Worm (Caenorhabditis elegans) whole organism, early embryonic: ENCODE data around the gene hlh-14.

ENCODE experiments used
- B0310.2 ChIP-seq: sonication (generic microtip); optimal IDR thresholded peaks from 2 replicates; lab custom pipeline; 2016; ENCODE audit warnings: mild to moderate bottlenecking, missing genetic modification characterization, missing compliant biosample characterization
- F13C5.2 ChIP-seq: sonication (generic microtip); optimal IDR thresholded peaks from 2 replicates; lab custom pipeline; 2017; ENCODE audit warnings: mild to moderate bottlenecking, missing genetic modification characterization, inconsistent platforms, missing compliant biosample characterization
- aly-1 ChIP-seq: sonication (generic microtip); optimal IDR thresholded peaks from 2 replicates; lab custom pipeline; 2016; ENCODE audit warnings: missing genetic modification characterization, missing compliant biosample characterization
- ama-1 ChIP-seq: fragments of 150-350 bp; optimal IDR thresholded peaks from 2 replicates; lab custom pipeline; 2014
- ceh-13 ChIP-seq: fragments of 200-800 bp; sonication (Bioruptor generic); optimal IDR thresholded peaks from 2 replicates; lab custom pipeline; 2018; ENCODE audit warnings: mild to moderate bottlenecking, missing genetic modification characterization, missing compliant biosample characterization
- ceh-36 ChIP-seq: sonication (generic microtip); optimal IDR thresholded peaks from 2 replicates; lab custom pipeline; 2016; ENCODE audit warnings: missing genetic modification characterization, inconsistent platforms, missing compliant biosample characterization
- ets-7 ChIP-seq: sonication (generic microtip); optimal IDR thresholded peaks from 2 replicates; lab custom pipeline; 2016; ENCODE audit warnings: missing genotype, missing genetic modification characterization, missing compliant biosample characterization
- flt-1 ChIP-seq: fragments of 200-800 bp; sonication (Bioruptor generic); IDR thresholded peaks from 2 replicates; pipeline ENCODE4 v1.3.6; 2022; ENCODE audit warnings: missing genetic modification characterization, missing compliant biosample characterization
- hmbx-1 ChIP-seq: sonication (generic microtip); optimal IDR thresholded peaks from 2 replicates; lab custom pipeline; 2016; ENCODE audit warnings: mild to moderate bottlenecking, missing genetic modification characterization, missing compliant biosample characterization
- hmg-4 ChIP-seq: fragments of 200-800 bp; sonication (Bioruptor generic); optimal IDR thresholded peaks from 2 replicates; lab custom pipeline; 2018; ENCODE audit warnings: mild to moderate bottlenecking, missing genetic modification characterization, missing compliant biosample characterization
- hnd-1 ChIP-seq: sonication (generic microtip); optimal IDR thresholded peaks from 2 replicates; lab custom pipeline; 2016; ENCODE audit warnings: missing genetic modification characterization, missing compliant biosample characterization
- pes-1 ChIP-seq: fragments of 200-800 bp; sonication (Bioruptor generic); IDR thresholded peaks from 2 replicates; pipeline ENCODE4 v1.3.6; 2022; ENCODE audit warnings: missing genetic modification reagents, missing genetic modification characterization, missing compliant biosample characterization
- scrt-1 ChIP-seq: fragments of 200-800 bp; sonication (Bioruptor generic); IDR thresholded peaks from 2 replicates; pipeline ENCODE4 v1.3.6; 2022; ENCODE audit warnings: missing genetic modification characterization, missing compliant biosample characterization
- sea-1 ChIP-seq: fragments of 200-800 bp; sonication (Bioruptor generic); conservative IDR thresholded peaks from 2 replicates; pipeline ENCODE4 v1.3.6; 2022; ENCODE audit warnings: missing genetic modification characterization, missing compliant biosample characterization
- tbx-11 ChIP-seq: fragments of 200-800 bp; sonication (Bioruptor generic); IDR thresholded peaks from 2 replicates; pipeline ENCODE4 v1.3.6; 2022; ENCODE audit warnings: missing genetic modification characterization, missing compliant biosample characterization
- tbx-37 ChIP-seq: fragments of 200-800 bp; sonication (Bioruptor generic); conservative IDR thresholded peaks from 2 replicates; pipeline ENCODE4 v1.3.6; 2022; ENCODE audit warnings: missing genetic modification reagents, missing genetic modification characterization, missing compliant biosample characterization
- tra-4 ChIP-seq: sonication (generic microtip); optimal IDR thresholded peaks from 2 replicates; lab custom pipeline; 2017; ENCODE audit warnings: missing genetic modification characterization, missing compliant biosample characterization

The hlh-14 gene

DNA sequence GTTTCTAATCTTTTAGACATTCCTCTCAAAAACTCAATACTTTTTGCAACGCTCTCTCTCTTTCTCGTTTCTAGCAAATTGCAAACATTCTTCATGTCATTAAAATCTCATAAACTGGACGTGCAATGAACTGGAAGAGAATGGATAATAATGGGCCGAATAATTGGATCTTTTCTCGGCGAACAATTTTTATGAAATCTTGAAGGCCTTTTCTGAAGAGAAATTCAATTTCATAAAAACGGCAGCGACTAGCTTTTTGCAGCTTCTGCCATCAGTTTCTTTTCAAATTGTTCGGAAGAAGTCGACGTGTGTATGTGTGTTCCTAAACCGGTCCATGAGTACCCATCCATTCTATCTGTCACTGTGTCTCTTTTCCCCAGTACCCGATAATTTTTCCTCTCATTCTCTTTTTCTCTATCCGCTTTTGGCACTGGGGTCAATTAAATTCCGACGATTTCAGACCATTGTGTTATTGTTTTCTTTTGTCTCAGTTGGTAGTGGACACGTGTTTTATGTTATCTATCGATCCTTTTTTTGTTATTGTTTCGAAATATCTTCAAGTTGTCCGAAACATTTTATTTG is 36.0 kb downstream of the hlh-14 start:
- no peak for TF ChIP-seq F13C5.2 (tag; lab: Kevin White, UChicago)
- no peak for TF ChIP-seq hmg-4 (GFP tag; lab: Kevin White, UChicago)
- TF ChIP-seq flt-1, result no peak
- no peak for TF ChIP-seq tra-4
- no peak for TF ChIP-seq B0310.2 (tag; lab: Kevin White, UChicago)
- no peak for TF ChIP-seq hmbx-1
- TF ChIP-seq ceh-13 (GFP tag; lab: Kevin White, UChicago), result no peak
- TF ChIP-seq sea-1 (GFP tag; lab: Robert Waterston, UW), result no peak
- no peak for TF ChIP-seq scrt-1 (GFP tag; lab: Robert Waterston, UW)
- no peak for TF ChIP-seq tbx-11 (GFP tag; lab: Robert Waterston, UW)
- no peak for TF ChIP-seq hnd-1 (tag; lab: Kevin White, UChicago)
- TF ChIP-seq aly-1 (tag; lab: Kevin White, UChicago), result no peak
- TF ChIP-seq ceh-36 (tag; lab: Kevin White, UChicago), result no peak

DNA sequence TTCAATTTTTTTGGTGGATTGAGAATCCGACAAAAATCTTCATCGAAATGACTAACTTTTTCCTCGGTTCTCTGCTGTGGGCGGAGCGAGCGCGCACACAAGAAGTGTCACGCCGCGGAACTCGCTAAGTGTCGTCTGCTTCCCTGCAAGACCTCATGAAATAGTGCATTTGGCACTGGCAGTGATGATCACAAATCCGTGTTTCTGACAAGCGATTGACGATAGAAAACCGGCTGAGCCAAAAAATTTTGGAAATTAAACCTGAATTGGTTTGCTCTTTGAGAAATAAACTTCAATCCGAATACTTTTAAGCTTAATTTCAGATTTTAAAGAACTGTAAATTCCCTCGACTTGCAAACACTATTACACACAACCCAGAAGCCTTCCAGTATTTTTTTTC is 37.2 kb downstream of the hlh-14 start:
- TF ChIP-seq ama-1 (lab: Kevin White, UChicago) (peak; percentile 70), F13C5.2 (tag; lab: Kevin White, UChicago) (no peak)

DNA sequence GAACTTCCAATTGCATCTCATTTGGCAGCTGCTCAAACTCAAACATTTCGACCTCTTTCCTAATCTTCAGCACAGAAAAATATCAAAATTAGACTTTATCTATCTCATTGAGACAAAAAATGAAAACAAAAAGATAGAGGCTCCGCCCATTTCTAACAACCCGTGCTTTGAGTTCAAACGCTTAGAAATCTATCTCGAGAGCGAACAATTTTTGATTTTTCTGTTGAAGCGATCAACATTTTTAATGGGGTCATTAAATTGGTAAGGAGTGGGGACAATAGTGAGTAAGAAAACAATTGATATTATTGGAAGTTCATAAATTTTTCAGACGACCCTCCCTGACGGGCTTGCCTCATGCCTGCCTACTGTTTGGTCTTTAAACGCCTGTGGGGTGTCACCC is 39.8 kb downstream of the hlh-14 start, which contains the start of the genes C25H3.10 and C25H3.1:
C25H3.10 (minus strand) TSS at position 101 of the 400 bp plus-strand sequence.
C25H3.1 (plus strand) TSS at position 203 of the 400 bp plus-strand sequence.
- TF ChIP-seq tbx-37 (GFP tag; lab: Robert Waterston, UW) (no peak), hnd-1 (tag; lab: Kevin White, UChicago) (no peak), hmbx-1 (no peak), flt-1 (no peak), aly-1 (tag; lab: Kevin White, UChicago) (no peak), tra-4 (no peak), hmg-4 (GFP tag; lab: Kevin White, UChicago) (no peak), B0310.2 (tag; lab: Kevin White, UChicago) (no peak), tbx-11 (GFP tag; lab: Robert Waterston, UW) (no peak), pes-1 (GFP tag; lab: Robert Waterston, UW) (no peak), ama-1 (lab: Kevin White, UChicago) (no peak)

DNA sequence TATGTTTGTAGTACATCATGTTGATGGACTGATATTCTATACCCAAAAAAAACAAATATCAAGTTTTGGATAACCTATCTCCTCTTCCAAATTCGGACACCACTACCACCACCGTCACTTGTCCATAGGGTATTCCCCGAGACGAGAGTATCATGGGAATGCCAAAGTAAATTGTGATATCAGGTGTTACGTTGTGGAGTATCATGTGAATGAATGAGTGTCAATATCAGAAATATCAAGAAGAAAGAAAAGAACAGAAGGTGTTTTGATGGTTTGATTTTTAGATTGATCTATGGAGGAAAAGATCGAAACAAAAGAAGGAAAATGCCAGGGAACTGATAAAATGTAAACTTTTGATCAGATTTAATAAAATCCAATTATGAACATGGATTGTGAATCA is 40.4 kb downstream of the hlh-14 start:
- TF ChIP-seq sea-1 (GFP tag; lab: Robert Waterston, UW), result no peak
- no peak for TF ChIP-seq tra-4
- TF ChIP-seq F13C5.2 (tag; lab: Kevin White, UChicago), result no peak
- TF ChIP-seq ceh-36 (tag; lab: Kevin White, UChicago), result no peak
- no peak for TF ChIP-seq ets-7 (tag; lab: Kevin White, UChicago)
- no peak for TF ChIP-seq pes-1 (GFP tag; lab: Robert Waterston, UW)
- TF ChIP-seq flt-1, result no peak
- no peak for TF ChIP-seq tbx-11 (GFP tag; lab: Robert Waterston, UW)

DNA sequence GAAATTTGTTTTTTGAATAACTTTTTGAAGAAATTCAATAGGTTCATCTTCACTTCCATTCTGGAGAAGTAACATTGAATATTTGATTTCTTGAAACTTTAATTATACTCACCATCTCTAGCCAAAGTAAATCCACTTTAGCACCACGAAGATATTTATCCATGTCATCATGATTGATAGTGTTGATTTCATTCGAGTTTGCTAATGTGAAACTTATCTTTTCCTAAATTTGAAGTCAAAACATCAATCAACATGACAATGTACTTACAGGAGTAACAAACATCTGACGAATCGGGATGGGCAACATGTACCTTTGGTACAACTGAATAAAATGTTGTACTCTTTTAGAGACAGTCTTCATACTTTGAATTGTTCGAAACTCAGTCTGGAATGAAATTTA is 41.4 kb downstream of the hlh-14 start:
- TF ChIP-seq pes-1 (GFP tag; lab: Robert Waterston, UW), result no peak
- no peak for TF ChIP-seq F13C5.2 (tag; lab: Kevin White, UChicago)

DNA sequence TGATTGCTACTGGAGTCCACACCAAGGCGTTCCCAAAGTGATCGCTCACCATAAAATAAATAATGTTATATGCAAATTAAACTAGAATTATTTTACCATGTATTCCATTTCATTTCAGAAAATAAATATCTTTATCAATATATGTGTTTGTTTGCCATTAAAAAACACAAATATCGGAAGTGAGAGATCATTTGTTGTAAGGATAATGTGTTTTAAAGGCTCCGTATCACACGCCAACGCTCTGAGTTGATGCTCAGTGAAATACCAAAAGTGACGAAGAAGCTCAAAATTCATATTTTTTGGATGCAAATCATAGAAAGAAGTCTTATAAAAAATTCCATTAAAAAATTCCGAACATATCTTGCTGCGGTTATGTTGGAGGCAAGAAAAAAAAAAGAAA is 42.5 kb downstream of the hlh-14 start:
- no peak for TF ChIP-seq ama-1 (lab: Kevin White, UChicago)
- TF ChIP-seq ceh-36 (tag; lab: Kevin White, UChicago), result no peak
- TF ChIP-seq hnd-1 (tag; lab: Kevin White, UChicago), result no peak
- TF ChIP-seq ets-7 (tag; lab: Kevin White, UChicago), result no peak
- no peak for TF ChIP-seq tbx-37 (GFP tag; lab: Robert Waterston, UW)
- no peak for TF ChIP-seq hmg-4 (GFP tag; lab: Kevin White, UChicago)
- no peak for TF ChIP-seq pes-1 (GFP tag; lab: Robert Waterston, UW)
- no peak for TF ChIP-seq B0310.2 (tag; lab: Kevin White, UChicago)
- no peak for TF ChIP-seq sea-1 (GFP tag; lab: Robert Waterston, UW)
- no peak for TF ChIP-seq hmbx-1
- TF ChIP-seq F13C5.2 (tag; lab: Kevin White, UChicago), result no peak
- no peak for TF ChIP-seq ceh-13 (GFP tag; lab: Kevin White, UChicago)
- TF ChIP-seq tra-4, result no peak
- no peak for TF ChIP-seq scrt-1 (GFP tag; lab: Robert Waterston, UW)
- no peak for TF ChIP-seq tbx-11 (GFP tag; lab: Robert Waterston, UW)
- TF ChIP-seq aly-1 (tag; lab: Kevin White, UChicago), result no peak
- TF ChIP-seq flt-1, result no peak

DNA sequence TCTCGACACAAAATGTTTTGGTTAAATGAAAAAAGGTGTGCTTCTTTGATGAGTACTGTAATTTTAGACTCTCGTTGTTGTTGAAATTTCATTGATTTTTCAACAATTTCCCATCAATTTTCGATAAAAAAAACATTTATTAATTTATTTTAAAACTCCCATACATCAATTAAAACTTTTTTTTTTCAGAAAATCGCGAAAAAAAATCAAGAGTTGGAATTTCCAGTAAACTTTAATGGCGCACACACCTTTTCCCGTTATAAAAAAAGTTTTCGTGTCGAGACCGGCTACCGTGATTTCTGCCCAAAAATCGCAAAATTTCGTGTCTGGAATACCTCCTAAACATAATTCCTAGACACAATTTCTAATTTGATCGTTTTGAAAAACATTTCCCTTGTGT is 43.9 kb downstream of the hlh-14 start, which contains the start of gene C25H3.14:
C25H3.14 (plus strand) TSS at position 301 of the 400 bp plus-strand sequence.
- no peak for TF ChIP-seq scrt-1 (GFP tag; lab: Robert Waterston, UW)
- TF ChIP-seq tbx-37 (GFP tag; lab: Robert Waterston, UW), result no peak
- TF ChIP-seq tbx-11 (GFP tag; lab: Robert Waterston, UW), result no peak
- TF ChIP-seq tra-4, result no peak
- TF ChIP-seq ceh-13 (GFP tag; lab: Kevin White, UChicago), result no peak
- TF ChIP-seq aly-1 (tag; lab: Kevin White, UChicago), result no peak
- no peak for TF ChIP-seq flt-1
- no peak for TF ChIP-seq B0310.2 (tag; lab: Kevin White, UChicago)
- TF ChIP-seq ama-1 (lab: Kevin White, UChicago), result no peak

DNA sequence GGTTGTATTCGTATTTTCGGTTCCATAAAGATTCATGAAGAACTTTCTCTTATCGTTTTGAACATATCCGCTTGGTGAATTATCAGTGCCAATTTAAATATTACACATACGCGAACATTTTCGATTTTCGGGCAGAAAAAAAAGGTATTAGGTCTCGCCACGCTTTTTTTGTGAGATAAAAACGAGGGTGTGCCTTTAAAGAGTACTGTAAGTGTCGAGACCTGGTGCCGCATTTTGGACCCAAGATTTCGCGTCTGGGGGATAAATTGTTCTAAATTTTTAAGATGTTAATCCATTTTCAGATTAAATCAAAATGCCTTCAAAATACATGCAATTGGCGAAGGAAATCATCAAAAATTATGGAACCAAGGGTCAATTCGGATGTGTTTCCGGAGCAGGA is 44.8 kb downstream of the hlh-14 start, which contains the start of gene C25H3.3:
C25H3.3 (plus strand) TSS at position 301 of the 400 bp plus-strand sequence.
- TF ChIP-seq ama-1 (lab: Kevin White, UChicago), result no peak
- no peak for TF ChIP-seq ceh-36 (tag; lab: Kevin White, UChicago)
- no peak for TF ChIP-seq tbx-37 (GFP tag; lab: Robert Waterston, UW)
- no peak for TF ChIP-seq tbx-11 (GFP tag; lab: Robert Waterston, UW)
- TF ChIP-seq hmg-4 (GFP tag; lab: Kevin White, UChicago), result no peak
- TF ChIP-seq pes-1 (GFP tag; lab: Robert Waterston, UW), result no peak
